Worm (Caenorhabditis elegans) whole organism, L2 larva: ENCODE results near the gene str-10.

Experiments
- C34F6.9 ChIP-seq: fragments of 150-350 bp; optimal IDR thresholded peaks from 2 replicates; lab custom pipeline; 2014; ENCODE audit warnings: missing biosample characterization, missing genetic modification characterization
- F13H6.1 ChIP-seq: sonication (generic microtip); optimal IDR thresholded peaks from 2 replicates; lab custom pipeline; 2016; ENCODE audit warnings: missing genetic modification characterization, missing compliant biosample characterization
- ZK546.5 ChIP-seq: sonication (generic microtip); optimal IDR thresholded peaks from 2 replicates; lab custom pipeline; 2017; ENCODE audit warnings: missing biosample characterization, missing genetic modification characterization
- alr-1 ChIP-seq: fragments of 150-350 bp; optimal IDR thresholded peaks from 2 replicates; lab custom pipeline; 2014; ENCODE audit warnings: missing biosample characterization, missing genetic modification characterization
- aly-2 ChIP-seq: fragments of 150-350 bp; optimal IDR thresholded peaks from 2 replicates; lab custom pipeline; 2014; ENCODE audit warnings: missing biosample characterization, missing genetic modification characterization
- blmp-1 ChIP-seq: sonication (generic microtip); optimal IDR thresholded peaks from 2 replicates; lab custom pipeline; 2017; ENCODE audit warnings: missing genetic modification characterization, mild to moderate bottlenecking, missing compliant biosample characterization, antibody characterized with exemption, moderate library complexity; ENCODE audit not compliant: insufficient read depth
- crh-2 ChIP-seq: sonication (generic microtip); optimal IDR thresholded peaks from 2 replicates; lab custom pipeline; 2017; ENCODE audit warnings: missing biosample characterization, missing genetic modification characterization
- dmd-4 ChIP-seq: sonication (generic microtip); optimal IDR thresholded peaks from 2 replicates; lab custom pipeline; 2017; ENCODE audit warnings: missing biosample characterization, missing genetic modification characterization
- elt-3 ChIP-seq: sonication (generic microtip); optimal IDR thresholded peaks from 2 replicates; lab custom pipeline; 2017; ENCODE audit warnings: missing biosample characterization, missing genetic modification characterization
- lin-11 ChIP-seq: fragments of 150-350 bp; sonication (generic microtip); optimal IDR thresholded peaks from 2 replicates; lab custom pipeline; 2014; ENCODE audit warnings: missing biosample characterization, missing genetic modification characterization, inconsistent platforms, mixed read lengths
- lin-13 ChIP-seq: fragments of 150-350 bp; optimal IDR thresholded peaks from 2 replicates; lab custom pipeline; 2014; ENCODE audit warnings: missing biosample characterization, missing genetic modification reagents, missing genetic modification characterization
- lsy-2 ChIP-seq, 2 experiments: fragments of 150-350 bp in 1 of 2; sonication (generic microtip) in 1 of 2; optimal IDR thresholded peaks; 2 replicates each; lab custom pipeline; 2014 to 2017; ENCODE audit warnings: missing biosample characterization in 2 of 2, missing genetic modification characterization in 2 of 2
- mbf-1 ChIP-seq: sonication (generic microtip); optimal IDR thresholded peaks from 2 replicates; lab custom pipeline; 2017; ENCODE audit warnings: missing biosample characterization, missing genetic modification characterization
- nhr-11 ChIP-seq: fragments of 150-350 bp; optimal IDR thresholded peaks from 2 replicates; lab custom pipeline; 2014; ENCODE audit warnings: missing biosample characterization, missing genetic modification characterization
- nhr-12 ChIP-seq: fragments of 150-350 bp; optimal IDR thresholded peaks from 2 replicates; lab custom pipeline; 2014; ENCODE audit warnings: missing biosample characterization, missing genetic modification characterization
- nhr-21 ChIP-seq: fragments of 150-350 bp; optimal IDR thresholded peaks from 2 replicates; lab custom pipeline; 2014; ENCODE audit warnings: missing biosample characterization, missing genetic modification characterization
- nhr-23 ChIP-seq: fragments of 150-350 bp; optimal IDR thresholded peaks from 2 replicates; lab custom pipeline; 2014; ENCODE audit warnings: missing biosample characterization, missing genetic modification reagents, missing genetic modification characterization
- nhr-25 ChIP-seq: fragments of 150-350 bp; sonication (generic microtip); optimal IDR thresholded peaks from 3 replicates; lab custom pipeline; 2014; ENCODE audit warnings: missing biosample characterization, missing genetic modification characterization
- nhr-6 ChIP-seq: fragments of 150-350 bp; optimal IDR thresholded peaks from 2 replicates; lab custom pipeline; 2014; ENCODE audit warnings: missing biosample characterization, missing genetic modification characterization
- peb-1 ChIP-seq: fragments of 150-350 bp; optimal IDR thresholded peaks from 2 replicates; lab custom pipeline; 2014; ENCODE audit warnings: missing biosample characterization, missing genetic modification characterization
- sem-4 ChIP-seq: fragments of 150-350 bp; optimal IDR thresholded peaks from 2 replicates; lab custom pipeline; 2014; ENCODE audit warnings: missing biosample characterization, missing genetic modification reagents, missing genetic modification characterization
- skn-1 ChIP-seq: sonication (generic microtip); optimal IDR thresholded peaks from 2 replicates; lab custom pipeline; 2017; ENCODE audit warnings: missing biosample characterization, missing genetic modification characterization
- sma-3 ChIP-seq: sonication (generic microtip); optimal IDR thresholded peaks from 2 replicates; lab custom pipeline; 2016; ENCODE audit warnings: missing genetic modification reagents, missing genetic modification characterization, missing compliant biosample characterization
- sma-9 ChIP-seq, 2 experiments: fragments of 150-350 bp in 1 of 2; sonication (generic microtip) in 1 of 2; optimal IDR thresholded peaks; 2 replicates each; lab custom pipeline; 2014 to 2016; ENCODE audit warnings: missing genetic modification characterization in 2 of 2, mild to moderate bottlenecking in 1 of 2, missing biosample characterization in 1 of 2, missing compliant biosample characterization in 1 of 2, missing genetic modification reagents in 1 of 2, moderate library complexity in 1 of 2
- unc-55 ChIP-seq: fragments of 150-350 bp; sonication (generic microtip); optimal IDR thresholded peaks from 3 replicates; lab custom pipeline; 2014; ENCODE audit warnings: missing biosample characterization, missing genetic modification reagents, missing genetic modification characterization
- zag-1 ChIP-seq: fragments of 150-350 bp; optimal IDR thresholded peaks from 2 replicates; lab custom pipeline; 2014; ENCODE audit warnings: missing biosample characterization, missing genetic modification characterization
- ztf-11 ChIP-seq: sonication (generic microtip); optimal IDR thresholded peaks from 2 replicates; lab custom pipeline; 2017; ENCODE audit warnings: missing biosample characterization, missing genetic modification characterization

str-10 gene

ce11 chrX:13121104-13121503 is 38.7 kb downstream of the str-10 start (continued):
- TF ChIP-seq lin-13 (GFP tag; lab: Kevin White, UChicago) (peak; percentile 65), sma-3 (GFP tag; lab: Kevin White, UChicago) (peak; percentile 70), dmd-4 (tag; lab: Kevin White, UChicago) (no peak), C34F6.9 (tag; lab: Kevin White, UChicago) (peak; percentile 26)

- no peak for TF ChIP-seq peb-1 (tag; lab: Kevin White, UChicago)
- no peak for TF ChIP-seq sma-9 (GFP tag; optimal IDR thresholded peaks at IDR 0.05; lab: Kevin White, UChicago)
- no peak for TF ChIP-seq sma-9 (tag; optimal IDR thresholded peaks at IDR 0.05; lab: Kevin White, UChicago)
- no peak for TF ChIP-seq nhr-6
- TF ChIP-seq unc-55 (GFP tag; lab: Kevin White, UChicago) = no peak
- no peak for TF ChIP-seq ztf-11 (tag; lab: Kevin White, UChicago)
- TF ChIP-seq alr-1 = no peak
- no peak for TF ChIP-seq ZK546.5 (tag; lab: Kevin White, UChicago)
- no peak for TF ChIP-seq lsy-2 (tag; optimal IDR thresholded peaks at IDR 0.05; lab: Kevin White, UChicago)
- no peak for TF ChIP-seq F13H6.1
- TF ChIP-seq crh-2 (tag; lab: Kevin White, UChicago) = no peak
- no peak for TF ChIP-seq skn-1 (tag; lab: Kevin White, UChicago)
- TF ChIP-seq nhr-11 (tag; lab: Kevin White, UChicago) = no peak
- no peak for TF ChIP-seq zag-1
- TF ChIP-seq blmp-1 (tag; lab: Kevin White, UChicago) = no peak
- TF ChIP-seq sem-4 = no peak
- TF ChIP-seq elt-3 (tag; lab: Kevin White, UChicago) = no peak
- no peak for TF ChIP-seq nhr-25 (tag; lab: Kevin White, UChicago)
- no peak for TF ChIP-seq nhr-21 (tag; lab: Kevin White, UChicago)
- TF ChIP-seq lin-11 (tag; lab: Kevin White, UChicago) = no peak
- TF ChIP-seq aly-2 (tag; lab: Kevin White, UChicago) = no peak
Measured at ce11 chrX:13122191-13122590, 39.8 kb downstream of the str-10 start, which contains the start of gene snx-17. TSS of gene snx-17 (minus strand) at chrX:13122291.

ce11 chrX:13126420-13126819 is 44.0 kb downstream of the str-10 start, which contains the start of gene F17H10.4:
TSS of gene F17H10.4 (minus strand) at chrX:13126520.
- TF ChIP-seq mbf-1 (tag; lab: Kevin White, UChicago) = no peak
- no peak for TF ChIP-seq aly-2 (tag; lab: Kevin White, UChicago)

DNA sequence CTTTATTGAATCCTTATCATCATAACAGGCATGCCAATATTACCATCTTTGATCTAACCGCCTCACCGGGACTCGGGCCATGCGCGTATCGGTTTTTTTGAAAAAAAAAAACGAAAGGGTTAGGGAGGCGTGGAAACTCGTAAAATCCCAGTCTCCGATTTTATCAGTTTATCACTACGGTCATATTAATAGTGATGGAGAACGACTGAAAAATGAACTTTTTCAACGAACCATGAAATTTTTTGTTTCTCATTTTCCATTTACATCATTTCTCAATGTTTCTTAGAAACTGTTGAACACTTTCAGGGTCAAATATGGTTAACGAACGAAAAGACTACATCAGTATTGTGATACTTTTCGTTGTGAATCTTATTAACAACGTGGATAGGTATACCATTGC is 47.5 kb downstream of the str-10 start, which contains the start of gene spin-3:
Gene spin-3 (plus strand): TSS at position 301 of the 400 bp plus-strand sequence.
- TF ChIP-seq ztf-11 (tag; lab: Kevin White, UChicago) (no peak), nhr-23 (tag; lab: Kevin White, UChicago) (no peak), C34F6.9 (tag; lab: Kevin White, UChicago) (no peak), lsy-2 (tag; optimal IDR thresholded peaks at IDR 0.05; lab: Kevin White, UChicago) (no peak), nhr-12 (tag; lab: Kevin White, UChicago) (no peak), peb-1 (tag; lab: Kevin White, UChicago) (no peak)
